Worm (Caenorhabditis elegans) whole organism, young adult: ENCODE measurements around the gene chc-1.

Experiments used
- B0019.2 ChIP-seq: fragments of 200-800 bp; sonication (Bioruptor generic); conservative IDR thresholded peaks from 2 replicates; pipeline ENCODE4 v1.3.6; 2022; ENCODE audit warnings: missing genetic modification reagents, missing genetic modification characterization, missing compliant biosample characterization
- C17E4.6 ChIP-seq: fragments of 200-800 bp; sonication (Bioruptor generic); IDR thresholded peaks from 2 replicates; pipeline ENCODE4 v1.3.6; 2022; ENCODE audit warnings: missing genetic modification reagents, missing genetic modification characterization, missing compliant biosample characterization
- D2030.7 ChIP-seq: fragments of 200-800 bp; sonication (Bioruptor generic); IDR thresholded peaks from 2 replicates; pipeline ENCODE4 v1.3.6; 2022; ENCODE audit warnings: missing genetic modification reagents, missing genetic modification characterization, missing compliant biosample characterization
- F52B5.7 ChIP-seq: sonication (generic microtip); optimal IDR thresholded peaks from 2 replicates; lab custom pipeline; 2016; ENCODE audit warnings: mild to moderate bottlenecking, missing genetic modification characterization, missing compliant biosample characterization
- K12H6.12 ChIP-seq: fragments of 200-800 bp; sonication (Bioruptor generic); optimal IDR thresholded peaks from 2 replicates; lab custom pipeline; 2018; ENCODE audit warnings: mild to moderate bottlenecking, missing genetic modification characterization, missing compliant biosample characterization
- Y53G8AR.9 ChIP-seq: fragments of 200-800 bp; sonication (Bioruptor generic); conservative IDR thresholded peaks from 2 replicates; pipeline ENCODE4 v1.3.6; 2022; ENCODE audit warnings: missing genetic modification reagents, missing genetic modification characterization, missing compliant biosample characterization
- ccch-3 ChIP-seq: fragments of 200-800 bp; sonication (Bioruptor generic); optimal IDR thresholded peaks from 2 replicates; lab custom pipeline; 2018; ENCODE audit warnings: mild to moderate bottlenecking, missing genetic modification characterization, missing compliant biosample characterization
- cebp-1 ChIP-seq, 2 experiments: fragments of 200-800 bp in 1 of 2; sonication (Bioruptor generic) in 1 of 2; sonication (generic microtip) in 1 of 2; IDR thresholded peaks in 1 of 2; optimal IDR thresholded peaks in 1 of 2; 2 replicates each; pipeline versions ENCODE4 v1.3.6 to Lab custom; 2017 to 2022; ENCODE audit warnings: missing compliant biosample characterization in 2 of 2, missing genetic modification characterization in 2 of 2, mild to moderate bottlenecking in 1 of 2, missing genetic modification reagents in 1 of 2, moderate library complexity in 1 of 2
- ceh-58 ChIP-seq: fragments of 200-800 bp; sonication (Bioruptor generic); IDR thresholded peaks from 2 replicates; pipeline ENCODE4 v1.3.6; 2022; ENCODE audit warnings: missing genetic modification characterization, missing compliant biosample characterization
- dox-1 ChIP-seq: fragments of 200-800 bp; sonication (Bioruptor generic); IDR thresholded peaks from 2 replicates; pipeline ENCODE4 v1.3.6; 2022; ENCODE audit warnings: missing genetic modification reagents, missing genetic modification characterization, missing compliant biosample characterization
- efl-1 ChIP-seq: fragments of 150-350 bp; optimal IDR thresholded peaks from 2 replicates; lab custom pipeline; 2014; ENCODE audit warnings: missing biosample characterization, missing genetic modification reagents, missing genetic modification characterization
- egl-18 ChIP-seq: fragments of 200-800 bp; sonication (Bioruptor generic); IDR thresholded peaks from 2 replicates; pipeline ENCODE4 v1.3.6; 2022; ENCODE audit warnings: missing genetic modification reagents, missing genetic modification characterization, missing compliant biosample characterization
- ekl-4 ChIP-seq: fragments of 200-800 bp; sonication (Bioruptor generic); IDR thresholded peaks from 2 replicates; pipeline ENCODE4 v1.3.6; 2022; ENCODE audit warnings: missing genetic modification reagents, missing genetic modification characterization, missing compliant biosample characterization
- ets-4 ChIP-seq: fragments of 200-800 bp; sonication (Bioruptor generic); optimal IDR thresholded peaks from 2 replicates; lab custom pipeline; 2018; ENCODE audit warnings: mild to moderate bottlenecking, missing genetic modification characterization, missing compliant biosample characterization
- him-1 ChIP-seq: sonication (generic microtip); optimal IDR thresholded peaks from 2 replicates; lab custom pipeline; 2016; ENCODE audit warnings: missing genotype, missing genetic modification reagents, missing genetic modification characterization, missing compliant biosample characterization
- hlh-26 ChIP-seq: fragments of 200-800 bp; sonication (Bioruptor generic); conservative IDR thresholded peaks from 2 replicates; pipeline ENCODE4 v1.3.6; 2022; ENCODE audit warnings: missing genetic modification reagents, missing genetic modification characterization, missing compliant biosample characterization
- hmg-1.2 ChIP-seq: fragments of 200-800 bp; sonication (Bioruptor generic); IDR thresholded peaks from 2 replicates; pipeline ENCODE4 v1.3.6; 2022; ENCODE audit warnings: missing genetic modification reagents, missing genetic modification characterization, missing compliant biosample characterization
- hrde-1 ChIP-seq: sonication (generic microtip); optimal IDR thresholded peaks from 2 replicates; lab custom pipeline; 2016; ENCODE audit warnings: missing genetic modification characterization, mild to moderate bottlenecking, missing compliant biosample characterization, moderate library complexity, missing genotype, missing genetic modification reagents, borderline replicate concordance
- hsf-1 ChIP-seq: fragments of 200-800 bp; sonication (Bioruptor generic); IDR thresholded peaks from 2 replicates; pipeline ENCODE4 v1.3.6; 2022; ENCODE audit warnings: missing genetic modification reagents, missing genetic modification characterization, missing compliant biosample characterization
- let-607 ChIP-seq, 2 experiments: fragments of 200-800 bp in 1 of 2; sonication (Bioruptor generic) in 1 of 2; sonication (generic microtip) in 1 of 2; optimal IDR thresholded peaks; 2 replicates each; lab custom pipeline; 2016 to 2018; ENCODE audit warnings: mild to moderate bottlenecking in 2 of 2, missing compliant biosample characterization in 2 of 2, missing genetic modification characterization in 2 of 2, moderate library complexity in 2 of 2, missing genotype in 1 of 2
- lin-54 ChIP-seq: fragments of 200-800 bp; sonication (Bioruptor generic); optimal IDR thresholded peaks from 2 replicates; lab custom pipeline; 2018; ENCODE audit warnings: mild to moderate bottlenecking, missing genetic modification characterization, missing compliant biosample characterization
- lir-1 ChIP-seq: fragments of 200-800 bp; sonication (Bioruptor generic); conservative IDR thresholded peaks from 2 replicates; pipeline ENCODE4 v1.3.6; 2022; ENCODE audit warnings: missing genetic modification reagents, missing genetic modification characterization, missing compliant biosample characterization
- madf-8 ChIP-seq: fragments of 200-800 bp; sonication (Bioruptor generic); conservative IDR thresholded peaks from 2 replicates; pipeline ENCODE4 v1.3.6; 2022; ENCODE audit warnings: missing genetic modification reagents, missing genetic modification characterization, missing compliant biosample characterization
- mcd-1 ChIP-seq: fragments of 200-800 bp; sonication (Bioruptor generic); IDR thresholded peaks from 2 replicates; pipeline ENCODE4 v1.3.6; 2022; ENCODE audit warnings: missing genetic modification reagents, missing genetic modification characterization, missing compliant biosample characterization
- mes-4 ChIP-seq: sonication (generic microtip); optimal IDR thresholded peaks from 2 replicates; lab custom pipeline; 2016; ENCODE audit warnings: missing genotype, missing genetic modification characterization, missing compliant biosample characterization
- nfya-1 ChIP-seq: sonication (generic microtip); optimal IDR thresholded peaks from 2 replicates; lab custom pipeline; 2017; ENCODE audit warnings: antibody characterized with exemption, missing compliant biosample characterization, missing genetic modification characterization, borderline replicate concordance; ENCODE audit not compliant: insufficient read depth
- nhr-179 ChIP-seq: sonication (generic microtip); optimal IDR thresholded peaks from 2 replicates; lab custom pipeline; 2016; ENCODE audit warnings: mild to moderate bottlenecking, missing genetic modification characterization, missing compliant biosample characterization
- nhr-90 ChIP-seq: sonication (generic microtip); optimal IDR thresholded peaks from 2 replicates; lab custom pipeline; 2016; ENCODE audit warnings: missing genotype, mild to moderate bottlenecking, missing genetic modification characterization, missing compliant biosample characterization
- pbrm-1 ChIP-seq: fragments of 200-800 bp; sonication (Bioruptor generic); IDR thresholded peaks from 2 replicates; pipeline ENCODE4 v1.3.6; 2022; ENCODE audit warnings: missing genetic modification reagents, missing genetic modification characterization, missing compliant biosample characterization
- rpc-1 ChIP-seq, 2 experiments: fragments of 150-350 bp in 1 of 2; sonication (generic microtip) in 1 of 2; optimal IDR thresholded peaks; 2 replicates each; lab custom pipeline; 2014 to 2018; ENCODE audit warnings: missing biosample characterization in 1 of 2, missing genetic modification characterization in 1 of 2, missing genetic modification reagents in 1 of 2, missing genotype in 1 of 2
- sea-2 ChIP-seq: fragments of 200-800 bp; sonication (Bioruptor generic); IDR thresholded peaks from 2 replicates; pipeline ENCODE4 v1.3.6; 2022; ENCODE audit warnings: missing genetic modification characterization, missing compliant biosample characterization
- snpc-3.4 ChIP-seq: sonication (generic microtip); optimal IDR thresholded peaks from 2 replicates; lab custom pipeline; 2017; ENCODE audit warnings: missing genetic modification characterization, mild to moderate bottlenecking, missing compliant biosample characterization, antibody characterized with exemption, moderate library complexity, missing genotype, missing genetic modification reagents
- snpc-4 ChIP-seq, 5 experiments: fragments of 150-350 bp in 1 of 5; sonication (generic microtip) in 4 of 5; optimal IDR thresholded peaks; 2 replicates each; lab custom pipeline; 2014 to 2018; ENCODE audit warnings: missing genetic modification characterization in 5 of 5, missing biosample characterization in 3 of 5, antibody characterized with exemption in 2 of 5, mild to moderate bottlenecking in 2 of 5, missing compliant biosample characterization in 2 of 5, missing genotype in 2 of 5, moderate library complexity in 2 of 5, missing genetic modification reagents in 1 of 5
- tbp1 ChIP-seq: fragments of 200-800 bp; sonication (Bioruptor generic); optimal IDR thresholded peaks from 2 replicates; lab custom pipeline; 2018; ENCODE audit warnings: mild to moderate bottlenecking, missing genetic modification characterization, missing compliant biosample characterization
- tlf-1 ChIP-seq: fragments of 200-800 bp; sonication (Bioruptor generic); optimal IDR thresholded peaks from 2 replicates; lab custom pipeline; 2018; ENCODE audit warnings: mild to moderate bottlenecking, missing genetic modification characterization, missing compliant biosample characterization
- unc-130 ChIP-seq: sonication (generic microtip); optimal IDR thresholded peaks from 2 replicates; lab custom pipeline; 2016; ENCODE audit warnings: missing genetic modification reagents, missing genetic modification characterization, missing compliant biosample characterization
- xnd-1 ChIP-seq: sonication (generic microtip); optimal IDR thresholded peaks from 2 replicates; lab custom pipeline; 2016; ENCODE audit warnings: missing genotype, missing genetic modification reagents, missing genetic modification characterization, missing compliant biosample characterization
- ztf-18 ChIP-seq: sonication (generic microtip); optimal IDR thresholded peaks from 2 replicates; lab custom pipeline; 2016; ENCODE audit warnings: missing genotype, mild to moderate bottlenecking, missing genetic modification characterization, missing compliant biosample characterization
- ztf-28 ChIP-seq: fragments of 200-800 bp; sonication (Bioruptor generic); IDR thresholded peaks from 2 replicates; pipeline ENCODE4 v1.3.6; 2022; ENCODE audit warnings: missing genetic modification reagents, missing genetic modification characterization, missing compliant biosample characterization

The chc-1 gene

DNA sequence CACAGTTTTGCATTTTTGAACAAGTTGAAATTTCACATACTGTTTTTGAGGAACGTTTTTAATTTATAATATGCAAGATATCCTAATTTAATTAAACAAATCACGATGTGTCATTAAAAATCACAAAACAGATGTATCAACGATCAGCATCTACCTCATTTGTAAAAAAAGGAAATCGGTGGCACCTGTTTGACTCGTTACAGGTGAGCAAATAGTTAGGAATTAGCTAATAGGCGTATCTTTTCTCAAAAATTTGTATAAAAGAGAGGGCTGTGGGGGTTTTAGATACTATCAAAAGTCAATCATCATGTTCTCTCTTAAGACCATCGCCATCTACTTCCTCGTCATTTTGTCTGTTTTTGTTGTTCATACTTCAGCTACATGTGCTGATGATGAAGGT is 4.6 kb upstream of the chc-1 start, which contains the start of gene T20G5.8:
T20G5.8 (plus strand) TSS at position 301 of the 400 bp plus-strand sequence.
- no peak for TF ChIP-seq nfya-1
- no peak for TF ChIP-seq C17E4.6 (GFP tag; lab: Robert Waterston, UW)
- TF ChIP-seq let-607 (tag; optimal IDR thresholded peaks at IDR 0.05; lab: Kevin White, UChicago): no peak
- TF ChIP-seq F52B5.7 (tag; lab: Kevin White, UChicago): no peak
- no peak for TF ChIP-seq unc-130 (GFP tag; lab: Kevin White, UChicago)

DNA sequence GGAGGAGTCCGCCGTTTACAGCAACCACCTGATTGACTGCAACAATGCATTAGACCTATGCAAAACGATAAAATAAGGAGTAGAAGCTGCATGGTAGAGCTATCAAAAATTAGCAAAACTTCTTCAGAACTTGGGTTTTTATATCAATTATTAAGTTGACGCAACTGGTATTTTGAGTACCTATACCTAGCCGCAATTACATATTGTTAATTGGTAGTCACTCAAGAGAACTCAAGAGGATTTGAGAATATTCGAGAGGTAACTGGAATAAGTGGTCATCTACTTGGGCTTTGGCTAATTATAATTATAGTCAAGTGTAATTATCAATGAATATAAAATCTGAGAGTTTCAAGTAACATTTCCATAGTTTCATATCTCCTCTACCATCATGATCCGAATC is 2.4 kb upstream of the chc-1 start, which contains the start of the genes T20G5.13 and T20G5.12:
T20G5.13 (minus strand) TSS at position 101 of the 400 bp plus-strand sequence.
T20G5.12 (plus strand) TSS at position 370 of the 400 bp plus-strand sequence.
- no peak for TF ChIP-seq Y53G8AR.9 (GFP tag; lab: Robert Waterston, UW)
- no peak for TF ChIP-seq B0019.2 (GFP tag; lab: Robert Waterston, UW)
- no peak for TF ChIP-seq ztf-18 (tag; lab: Kevin White, UChicago)
- TF ChIP-seq ets-4 (GFP tag; lab: Kevin White, UChicago): no peak
- TF ChIP-seq hrde-1 (tag; lab: Kevin White, UChicago): no peak
- no peak for TF ChIP-seq nhr-90 (tag; lab: Kevin White, UChicago)
- no peak for TF ChIP-seq D2030.7
- no peak for TF ChIP-seq nfya-1
- no peak for TF ChIP-seq pbrm-1
- TF ChIP-seq ztf-28: no peak
- no peak for TF ChIP-seq mes-4
- TF ChIP-seq hsf-1: no peak

DNA sequence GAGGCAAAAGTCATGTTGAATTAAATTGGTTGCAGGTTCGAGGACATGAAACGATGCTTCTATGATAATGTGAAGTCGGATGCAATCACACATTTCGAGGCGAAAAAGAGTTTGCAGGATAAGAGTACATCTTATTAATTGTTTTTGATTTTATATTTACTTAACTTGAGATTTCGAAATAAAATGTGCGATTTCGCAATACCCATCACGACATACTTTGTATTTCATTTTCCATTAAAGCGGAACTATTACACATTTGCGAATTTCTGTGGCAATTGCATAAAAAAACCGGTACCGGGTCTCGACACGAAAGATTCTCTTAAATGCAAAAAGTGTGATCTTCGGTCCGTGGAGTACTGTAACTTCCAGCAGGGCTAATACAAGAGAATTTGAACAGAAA is 1.2 kb upstream of the chc-1 start:
- TF ChIP-seq ekl-4 (GFP tag; lab: Robert Waterston, UW) (no peak), cebp-1 (GFP tag; IDR thresholded peaks at IDR 0.05; lab: Robert Waterston, UW) (peak; percentile 87; the same call in 1 of the 2 replicates), cebp-1 (tag; optimal IDR thresholded peaks at IDR 0.05; lab: Kevin White, UChicago) (peak; percentile 99)

DNA sequence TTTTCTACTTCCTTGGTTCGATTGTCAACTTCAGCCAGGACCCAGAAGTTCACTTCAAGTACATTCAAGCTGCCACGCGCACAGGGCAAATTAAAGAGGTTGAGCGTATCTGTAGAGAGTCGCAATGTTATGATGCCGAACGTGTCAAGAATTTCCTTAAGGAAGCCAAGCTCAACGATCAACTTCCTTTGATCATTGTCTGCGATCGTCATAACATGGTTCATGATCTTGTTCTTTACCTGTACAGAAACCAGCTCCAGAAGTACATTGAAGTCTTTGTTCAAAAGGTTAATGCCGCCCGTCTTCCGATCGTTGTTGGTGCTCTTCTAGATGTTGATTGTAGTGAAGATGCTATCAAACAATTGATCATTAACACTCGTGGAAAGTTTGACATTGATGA is 2.7 kb downstream of the chc-1 start:
- TF ChIP-seq let-607 (tag; optimal IDR thresholded peaks at IDR 0.05; lab: Kevin White, UChicago): no peak
- no peak for TF ChIP-seq dox-1 (GFP tag; lab: Robert Waterston, UW)
- TF ChIP-seq mcd-1 (GFP tag; lab: Robert Waterston, UW): no peak
- no peak for TF ChIP-seq hlh-26
- no peak for TF ChIP-seq rpc-1 (optimal IDR thresholded peaks at IDR 0.05; lab: Kevin White, UChicago)
- no peak for TF ChIP-seq rpc-1 (tag; optimal IDR thresholded peaks at IDR 0.05; lab: Kevin White, UChicago)

DNA sequence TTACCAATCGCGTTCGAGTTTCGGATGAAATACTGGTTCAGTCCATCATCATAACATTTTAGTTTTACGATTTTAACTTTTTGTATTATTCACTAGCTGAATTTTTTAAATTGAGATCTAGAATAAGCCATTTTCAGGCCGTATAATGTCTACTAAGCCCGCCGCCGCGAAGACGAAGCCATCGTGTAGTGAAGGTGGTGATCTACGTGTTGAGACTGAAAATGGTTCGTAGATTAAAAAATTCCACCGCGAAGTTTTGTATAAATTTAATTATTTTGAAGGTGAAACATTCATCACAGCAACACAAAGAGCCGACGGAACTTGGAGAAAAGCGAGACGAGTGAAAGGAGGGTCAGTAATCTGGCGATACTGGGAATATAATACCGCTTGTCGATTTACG is 6.1 kb downstream of the chc-1 start, which contains the start of gene T20G5.9:
T20G5.9 (plus strand) TSS at position 138 of the 400 bp plus-strand sequence.
- TF ChIP-seq madf-8: peak; percentile 72
- TF ChIP-seq snpc-3.4 (tag; lab: Kevin White, UChicago): peak; percentile 15
- 0 out of 2 replicates have a peak, but pooled peaks have one; percentile 44 for TF ChIP-seq ekl-4 (GFP tag; lab: Robert Waterston, UW)
- no peak for TF ChIP-seq tlf-1 (GFP tag; lab: Kevin White, UChicago)
- TF ChIP-seq xnd-1 (tag; lab: Kevin White, UChicago): peak; percentile 41
- 0 out of 2 replicates have a peak, but pooled peaks have one; percentile 29 for TF ChIP-seq hsf-1
- 0 out of 2 replicates have a peak, but pooled peaks have one; percentile 6 for TF ChIP-seq Y53G8AR.9 (GFP tag; lab: Robert Waterston, UW)
- peak; percentile 48; the same call in 1 of the 2 replicates for TF ChIP-seq D2030.7
- no peak for TF ChIP-seq tbp1 (GFP tag; lab: Kevin White, UChicago)
- TF ChIP-seq sea-2 (GFP tag; lab: Robert Waterston, UW): no peak
- no peak for TF ChIP-seq ceh-58
- TF ChIP-seq egl-18: no peak
- no peak for TF ChIP-seq nhr-179 (tag; lab: Kevin White, UChicago)
- TF ChIP-seq K12H6.12 (tag; lab: Kevin White, UChicago): no peak
- no peak for TF ChIP-seq him-1 (tag; lab: Kevin White, UChicago)
- TF ChIP-seq rpc-1 (optimal IDR thresholded peaks at IDR 0.05; lab: Kevin White, UChicago): no peak
- TF ChIP-seq rpc-1 (tag; optimal IDR thresholded peaks at IDR 0.05; lab: Kevin White, UChicago): no peak
- peak; percentile 31 for TF ChIP-seq hmg-1.2 (GFP tag; lab: Robert Waterston, UW)
- no peak for TF ChIP-seq ccch-3 (GFP tag; lab: Kevin White, UChicago)
- TF ChIP-seq snpc-4 (GFP tag; optimal IDR thresholded peaks at IDR 0.05; lab: Kevin White, UChicago): no peak
- no peak for TF ChIP-seq snpc-4 (tag; optimal IDR thresholded peaks at IDR 0.05; lab: Kevin White, UChicago)
- peak; percentile 69 for TF ChIP-seq efl-1 (GFP tag; lab: Kevin White, UChicago)
- TF ChIP-seq lir-1: no peak
- peak; percentile 9 for TF ChIP-seq lin-54 (GFP tag; lab: Kevin White, UChicago)
